Fruit fly (Drosophila melanogaster) whole organism, prepupa: Measurements from ENCODE around the gene CG6055.

Experiments used
- CG10669 ChIP-seq: fragments of 200-800 bp; sonication (Bioruptor generic); optimal IDR thresholded peaks from 3 replicates; lab custom pipeline; 2018; ENCODE audit warnings: missing biosample characterization, mild to moderate bottlenecking, missing genetic modification characterization, moderate library complexity
- CG3919 ChIP-seq: fragments of 200-800 bp; sonication (Bioruptor generic); optimal IDR thresholded peaks from 3 replicates; lab custom pipeline; 2016; ENCODE audit warnings: missing biosample characterization, missing genetic modification characterization
- CG6792 ChIP-seq: fragments of 200-800 bp; sonication (Bioruptor generic); optimal IDR thresholded peaks from 3 replicates; lab custom pipeline; 2016; ENCODE audit warnings: missing biosample characterization, missing genetic modification characterization
- CG8632 ChIP-seq: fragments of 200-800 bp; sonication (Bioruptor generic); optimal IDR thresholded peaks from 3 replicates; lab custom pipeline; 2016; ENCODE audit warnings: missing biosample characterization, missing genetic modification characterization
- CG9139 ChIP-seq: fragments of 200-800 bp; sonication (Bioruptor generic); optimal IDR thresholded peaks from 3 replicates; lab custom pipeline; 2017; ENCODE audit warnings: missing biosample characterization, mild to moderate bottlenecking, missing genetic modification characterization
- Eip93F ChIP-seq: fragments of 200-800 bp; sonication (Bioruptor generic); optimal IDR thresholded peaks from 2 replicates; lab custom pipeline; 2016; ENCODE audit warnings: missing biosample characterization, mild to moderate bottlenecking, missing genetic modification characterization
- Gug ChIP-seq: fragments of 200-800 bp; sonication (Bioruptor generic); IDR thresholded peaks from 2 replicates; pipeline ENCODE4 v1.3.6; 2022; ENCODE audit warnings: missing biosample characterization, missing genetic modification characterization
- Lpt ChIP-seq: fragments of 200-800 bp; sonication (Bioruptor generic); optimal IDR thresholded peaks from 3 replicates; lab custom pipeline; 2016; ENCODE audit warnings: missing biosample characterization, missing genetic modification characterization
- OdsH ChIP-seq: fragments of 200-800 bp; sonication (Bioruptor generic); optimal IDR thresholded peaks from 3 replicates; lab custom pipeline; 2016; ENCODE audit warnings: missing biosample characterization, missing genetic modification characterization
- salr ChIP-seq, 2 experiments: fragments of 200-800 bp; sonication (Bioruptor generic); optimal IDR thresholded peaks; 3 replicates each; lab custom pipeline; 2016 to 2018; ENCODE audit warnings: missing biosample characterization in 2 of 2, missing genetic modification characterization in 2 of 2, mild to moderate bottlenecking in 1 of 2
- spab ChIP-seq: fragments of 200-800 bp; sonication (Bioruptor generic); optimal IDR thresholded peaks from 2 replicates; lab custom pipeline; 2017; ENCODE audit warnings: missing biosample characterization, mild to moderate bottlenecking, missing genetic modification characterization, missing genetic modification reagents

dm6 chr2L:7508867-7509266 is 42.5 kb downstream of the CG6055 start:
- TF ChIP-seq CG3919 (no peak), OdsH (no peak), CG10669 (GFP tag; lab: Kevin White, UChicago) (no peak), CG9139 (GFP tag; lab: Kevin White, UChicago) (no peak), CG6792 (GFP tag; lab: Kevin White, UChicago) (no peak), Lpt (no peak), spab (GFP tag; lab: Kevin White, UChicago) (no peak), salr (GFP tag; optimal IDR thresholded peaks at IDR 0.05; lab: Kevin White, UChicago) (no peak), Gug (GFP tag; lab: Robert Waterston, UW) (no peak), Eip93F (GFP tag; lab: Kevin White, UChicago) (no peak), CG8632 (no peak)
